Fruit fly (Drosophila melanogaster): ENCODE measurements around the gene Xpac.
A peak's percentile ranks its signal among the peaks of the same experiment; 100 is the strongest.

Gene Xpac

dm6 chrX:4150989-4151388 lies 47.0 kb upstream of the Xpac start (continued):
- TF ChIP-seq tio (GFP tag; optimal IDR thresholded peaks at IDR 0.05) (peak; percentile 8), dysf (GFP tag; IDR thresholded peaks at IDR 0.05) (0 out of 3 replicates have a peak, but pooled peaks have one; percentile 20), ase (GFP tag; IDR thresholded peaks at IDR 0.05) (no peak), CG8359 (GFP tag; optimal IDR thresholded peaks at IDR 0.05; ENCODE audit: borderline replicate concordance) (no peak), CG6689 (GFP tag; IDR thresholded peaks at IDR 0.05) (0 out of 2 replicates have a peak, but pooled peaks have one; percentile 15), Vsx1 (GFP tag; optimal IDR thresholded peaks at IDR 0.05) (no peak), Tbp (GFP tag; optimal IDR thresholded peaks at IDR 0.05) (no peak), salm (tag; optimal IDR thresholded peaks at IDR 0.05) (no peak), gfzf (GFP tag; optimal IDR thresholded peaks at IDR 0.05) (no peak), CG15011 (GFP tag; optimal IDR thresholded peaks at IDR 0.05) (no peak), Asciz (GFP tag; optimal IDR thresholded peaks at IDR 0.05) (no peak), GATAe (GFP tag; conservative IDR thresholded peaks at IDR 0.05) (no peak), CG2889 (GFP tag; IDR thresholded peaks at IDR 0.05) (no peak), jing (GFP tag; optimal IDR thresholded peaks at IDR 0.05) (no peak), CG13624 (GFP tag; optimal IDR thresholded peaks at IDR 0.05) (no peak), CG6791 (GFP tag; IDR thresholded peaks at IDR 0.05; ENCODE audit: partially characterized antibody) (no peak), CG12104 (GFP tag; optimal IDR thresholded peaks at IDR 0.05) (no peak), Deaf1 (tag; optimal IDR thresholded peaks at IDR 0.05) (no peak), CG6654 (GFP tag; optimal IDR thresholded peaks at IDR 0.05) (no peak), CG32532 (GFP tag; IDR thresholded peaks at IDR 0.05) (0 out of 2 replicates have a peak, but pooled peaks have one; percentile 7), Ets97D (GFP tag; optimal IDR thresholded peaks at IDR 0.05) (no peak), Xrp1 (GFP tag; IDR thresholded peaks at IDR 0.05) (peak; percentile 32; the same call in 1 of the 2 replicates), CG12155 (GFP tag; optimal IDR thresholded peaks at IDR 0.05) (no peak), CG12219 (GFP tag; optimal IDR thresholded peaks at IDR 0.05) (no peak), org-1 (GFP tag; optimal IDR thresholded peaks at IDR 0.05) (no peak), psq (GFP tag; optimal IDR thresholded peaks at IDR 0.05) (no peak), stwl (tag; optimal IDR thresholded peaks at IDR 0.05) (no peak), Rfx (GFP tag; IDR thresholded peaks at IDR 0.05) (no peak), corto (GFP tag; optimal IDR thresholded peaks at IDR 0.05) (no peak), CG5180 (GFP tag; optimal IDR thresholded peaks at IDR 0.05) (no peak), CG14441 (GFP tag; IDR thresholded peaks at IDR 0.05) (peak; percentile 35; the same call in 1 of the 2 replicates), amos (GFP tag; IDR thresholded peaks at IDR 0.05; ENCODE audit: partially characterized antibody) (no peak), CG15479 (GFP tag; optimal IDR thresholded peaks at IDR 0.05) (no peak), CG10274 (GFP tag; optimal IDR thresholded peaks at IDR 0.05) (no peak), CG1832 (GFP tag; optimal IDR thresholded peaks at IDR 0.05) (no peak), CG11696 (GFP tag; IDR thresholded peaks at IDR 0.05) (0 out of 2 replicates have a peak, but pooled peaks have one; percentile 52), Mes4 (GFP tag; optimal IDR thresholded peaks at IDR 0.05) (no peak), D (optimal IDR thresholded peaks at IDR 0.05) (no peak), D (GFP tag; optimal IDR thresholded peaks at IDR 0.05) (no peak), CG7786 (GFP tag; optimal IDR thresholded peaks at IDR 0.05) (no peak), ERR (GFP tag; optimal IDR thresholded peaks at IDR 0.05) (no peak), ind (GFP tag; optimal IDR thresholded peaks at IDR 0.05) (peak; percentile 3), CG3847 (GFP tag; IDR thresholded peaks at IDR 0.05) (no peak), scrt (GFP tag; optimal IDR thresholded peaks at IDR 0.05) (no peak), grau (tag; optimal IDR thresholded peaks at IDR 0.05) (peak; percentile 6), Max (GFP tag; optimal IDR thresholded peaks at IDR 0.05) (no peak), nmo (GFP tag; optimal IDR thresholded peaks at IDR 0.05) (no peak), CG8388 (GFP tag; optimal IDR thresholded peaks at IDR 0.05) (no peak), CG1603 (tag; optimal IDR thresholded peaks at IDR 0.05) (no peak), sqz (GFP tag; optimal IDR thresholded peaks at IDR 0.05) (no peak), CG12071 (GFP tag; optimal IDR thresholded peaks at IDR 0.05) (no peak), Lpt (GFP tag; optimal IDR thresholded peaks at IDR 0.05) (no peak)

All from whole organism, embryonic.